Fruit fly (Drosophila melanogaster) whole organism, adult: ENCODE measurements around the gene CG43061.
"Not testable (repeated sequence)": the region's sequence is repeated elsewhere in the genome, so short reads cannot be mapped to it uniquely, and the experiment has no call there.

Experiments used
- CG11617 ChIP-seq: fragments of 200-800 bp; sonication (Bioruptor generic); optimal IDR thresholded peaks from 2 replicates; lab custom pipeline; 2017; ENCODE audit warnings: mild to moderate bottlenecking, missing biosample characterization, missing genetic modification reagents, missing genetic modification characterization
- CG12768 ChIP-seq: fragments of 200-800 bp; sonication (Bioruptor generic); optimal IDR thresholded peaks from 2 replicates; lab custom pipeline; 2017; ENCODE audit warnings: missing biosample characterization, missing genetic modification characterization, mild to moderate bottlenecking, moderate library complexity, missing genetic modification reagents
- CG14711 ChIP-seq: fragments of 200-800 bp; sonication (Bioruptor generic); optimal IDR thresholded peaks from 2 replicates; lab custom pipeline; 2018; ENCODE audit warnings: missing biosample characterization, mild to moderate bottlenecking, missing genetic modification characterization, moderate library complexity
- CG1620 ChIP-seq: fragments of 200-800 bp; sonication (Bioruptor generic); optimal IDR thresholded peaks from 2 replicates; lab custom pipeline; 2016; ENCODE audit warnings: missing biosample characterization, missing genetic modification characterization
- CG33017 ChIP-seq: fragments of 200-800 bp; sonication (Bioruptor generic); optimal IDR thresholded peaks from 2 replicates; lab custom pipeline; 2018; ENCODE audit warnings: missing biosample characterization, mild to moderate bottlenecking, missing genetic modification characterization, moderate library complexity
- CG5204 ChIP-seq: fragments of 200-800 bp; sonication (Bioruptor generic); optimal IDR thresholded peaks from 2 replicates; lab custom pipeline; 2016; ENCODE audit warnings: missing biosample characterization, missing genetic modification characterization
- CG7045 ChIP-seq: fragments of 200-800 bp; sonication (Bioruptor generic); optimal IDR thresholded peaks from 2 replicates; lab custom pipeline; 2017; ENCODE audit warnings: missing biosample characterization, mild to moderate bottlenecking, missing genetic modification characterization
- CG7101 ChIP-seq: fragments of 200-800 bp; sonication (Bioruptor generic); optimal IDR thresholded peaks from 2 replicates; lab custom pipeline; 2018; ENCODE audit warnings: missing biosample characterization, mild to moderate bottlenecking, missing genetic modification characterization, moderate library complexity
- Clk ChIP-seq: fragments of 200-800 bp; sonication (Bioruptor generic); optimal IDR thresholded peaks from 2 replicates; lab custom pipeline; 2017; ENCODE audit warnings: missing biosample characterization, missing genetic modification characterization
- Crg-1 ChIP-seq: fragments of 200-800 bp; sonication (Bioruptor generic); optimal IDR thresholded peaks from 2 replicates; lab custom pipeline; 2016; ENCODE audit warnings: missing biosample characterization, missing genetic modification characterization
- Hr96 ChIP-seq: fragments of 200-800 bp; sonication (Bioruptor generic); optimal IDR thresholded peaks from 2 replicates; lab custom pipeline; 2016; ENCODE audit warnings: missing biosample characterization, missing genetic modification characterization
- Mnt ChIP-seq: fragments of 200-800 bp; sonication (Bioruptor generic); optimal IDR thresholded peaks from 2 replicates; lab custom pipeline; 2016; ENCODE audit warnings: missing biosample characterization, mild to moderate bottlenecking, missing genetic modification characterization
- bab1 ChIP-seq: fragments of 200-800 bp; sonication (Bioruptor generic); optimal IDR thresholded peaks from 3 replicates; lab custom pipeline; 2019; ENCODE audit warnings: missing biosample characterization, mild to moderate bottlenecking, missing genetic modification characterization, moderate library complexity
- cic ChIP-seq: fragments of 200-800 bp; sonication (Bioruptor generic); optimal IDR thresholded peaks from 2 replicates; lab custom pipeline; 2017; ENCODE audit warnings: missing biosample characterization, mild to moderate bottlenecking, missing genetic modification characterization, moderate library complexity
- cnc ChIP-seq, 2 experiments: fragments of >200 bp; optimal IDR thresholded peaks; 2 replicates each; lab custom pipeline; 2017
- kay ChIP-seq: fragments of 200-800 bp; sonication (Bioruptor generic); peaks from one replicate; lab custom pipeline; 2016; ENCODE audit warnings: missing biosample characterization, missing genetic modification characterization, borderline replicate concordance
- ovo ChIP-seq: fragments of 200-800 bp; sonication (Bioruptor generic); optimal IDR thresholded peaks from 2 replicates; lab custom pipeline; 2016; ENCODE audit warnings: missing biosample characterization, missing genetic modification characterization
- pad ChIP-seq: fragments of 200-800 bp; sonication (Bioruptor generic); optimal IDR thresholded peaks from 3 replicates; lab custom pipeline; 2017; ENCODE audit warnings: missing biosample characterization, missing genetic modification characterization, mild to moderate bottlenecking, moderate library complexity, missing genetic modification reagents
- tj ChIP-seq: fragments of 200-800 bp; sonication (Bioruptor generic); optimal IDR thresholded peaks from 3 replicates; lab custom pipeline; 2017; ENCODE audit warnings: missing biosample characterization, mild to moderate bottlenecking, missing genetic modification characterization, moderate library complexity
- toe ChIP-seq: fragments of 200-800 bp; sonication (Bioruptor generic); optimal IDR thresholded peaks from 2 replicates; lab custom pipeline; 2016; ENCODE audit warnings: missing biosample characterization, missing genetic modification characterization

CG43061 gene

DNA sequence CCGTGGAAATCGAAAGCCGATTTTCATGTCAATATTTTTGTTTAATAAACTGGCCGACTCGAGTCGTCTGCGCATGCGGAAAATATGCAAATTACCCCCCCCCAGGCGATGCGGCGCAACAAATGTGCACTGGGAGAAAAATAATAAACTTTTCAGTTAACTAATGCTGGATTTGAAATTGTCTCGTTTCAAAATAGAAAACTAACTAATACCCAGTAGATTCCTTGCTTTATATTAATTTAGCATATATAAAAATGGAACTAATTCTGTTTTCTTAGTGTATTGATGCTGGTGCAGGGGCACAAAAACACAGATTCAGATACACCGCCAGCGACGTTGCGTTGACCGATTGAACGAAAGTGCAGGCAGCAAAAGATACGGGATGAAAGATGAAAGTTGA, 11.6 kb upstream of the CG43061 start:
- TF ChIP-seq CG7045 (GFP tag; lab: Kevin White, UChicago), result no peak
- TF ChIP-seq Crg-1 (GFP tag; lab: Kevin White, UChicago), result no peak
- no peak for TF ChIP-seq tj
- TF ChIP-seq CG1620, result no peak
- no peak for TF ChIP-seq CG14711 (tag; lab: Kevin White, UChicago)
- no peak for TF ChIP-seq Hr96 (GFP tag; lab: Kevin White, UChicago)
- TF ChIP-seq bab1 (GFP tag; lab: Kevin White, UChicago), result no peak
- no peak for TF ChIP-seq cic (GFP tag; lab: Kevin White, UChicago)
- TF ChIP-seq CG7101, result no peak

DNA sequence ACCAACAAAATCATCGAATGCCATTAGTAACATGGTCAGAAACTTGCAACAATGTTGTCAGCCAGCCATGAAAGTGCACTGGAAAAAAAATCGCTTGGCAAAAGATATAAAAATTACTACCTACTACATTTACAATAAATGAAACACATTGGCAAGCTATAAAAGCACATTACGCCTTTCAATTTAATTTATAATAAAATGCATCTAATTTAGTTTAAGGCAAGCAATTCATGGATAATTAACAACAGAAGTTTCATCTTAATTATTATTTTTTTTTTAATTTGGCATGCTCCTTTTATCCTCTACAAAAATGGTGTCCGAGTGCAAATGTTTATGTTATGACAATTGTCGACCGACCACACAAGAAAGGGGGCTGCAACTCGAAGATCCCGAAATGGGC, 10.5 kb upstream of the CG43061 start:
- TF ChIP-seq CG14711 (tag; lab: Kevin White, UChicago) (no peak), CG12768 (GFP tag; lab: Kevin White, UChicago) (no peak), tj (no peak), cic (GFP tag; lab: Kevin White, UChicago) (no peak), CG33017 (no peak), ovo (GFP tag; lab: Kevin White, UChicago) (no peak), CG11617 (no peak), CG7101 (no peak), bab1 (GFP tag; lab: Kevin White, UChicago) (no peak), CG5204 (no peak), toe (GFP tag; lab: Kevin White, UChicago) (no peak), Hr96 (GFP tag; lab: Kevin White, UChicago) (no peak), kay (GFP tag; lab: Kevin White, UChicago) (no peak), CG7045 (GFP tag; lab: Kevin White, UChicago) (no peak), cnc (optimal IDR thresholded peaks at IDR 0.05; lab: Kevin White, UChicago) (no peak), Crg-1 (GFP tag; lab: Kevin White, UChicago) (no peak), pad (GFP tag; lab: Kevin White, UChicago) (no peak)

DNA sequence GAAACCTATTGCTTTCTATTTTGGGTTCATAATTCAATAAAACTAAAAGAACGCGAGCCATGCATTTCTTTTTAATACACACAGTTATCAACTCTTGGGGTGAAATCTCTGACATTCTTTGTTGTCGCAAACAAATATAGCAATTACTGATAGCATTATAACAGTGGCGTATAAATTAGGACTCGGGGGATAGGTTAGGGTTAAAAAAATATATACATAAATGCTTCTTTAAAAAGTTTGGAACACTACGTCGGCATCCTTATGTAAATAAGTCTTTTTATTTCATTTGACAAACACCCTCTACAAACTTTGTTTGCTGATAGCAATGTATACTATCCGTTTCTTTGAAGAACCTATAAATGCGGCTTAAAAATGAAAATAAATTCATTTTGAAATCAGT, 8.6 kb upstream of the CG43061 start, which contains the start of gene CG43060:
Gene CG43060, plus strand, starts transcription at position 382 of the 400 bp plus-strand sequence.
- no peak for TF ChIP-seq Hr96 (GFP tag; lab: Kevin White, UChicago)
- no peak for TF ChIP-seq CG12768 (GFP tag; lab: Kevin White, UChicago)
- peak; percentile 31 for TF ChIP-seq kay (GFP tag; lab: Kevin White, UChicago)
- no peak for TF ChIP-seq CG11617
- no peak for TF ChIP-seq CG7101

DNA sequence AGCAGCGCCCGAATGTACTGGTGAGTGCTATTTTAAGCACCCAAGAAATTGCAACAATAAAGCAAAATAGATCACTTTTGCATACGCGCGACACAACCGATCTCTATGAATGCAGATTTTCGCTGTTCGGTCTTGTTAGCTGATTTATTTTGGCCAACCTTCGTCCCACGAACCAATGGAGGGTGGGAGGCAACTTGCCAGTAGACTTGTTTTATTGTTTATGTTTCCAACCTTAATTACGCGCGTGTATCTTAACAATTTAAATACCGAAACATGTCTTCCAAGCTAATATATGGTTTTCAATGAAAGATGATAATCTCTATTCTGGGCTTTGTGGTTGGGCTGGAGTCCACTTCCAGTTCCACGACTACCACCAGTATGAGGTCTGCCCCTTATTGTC, 606 bp upstream of the CG43061 start, which contains the start of gene CG43618:
Gene CG43618, plus strand, starts transcription at position 301 of the 400 bp plus-strand sequence.
- TF ChIP-seq tj; CG1620; kay (GFP tag; lab: Kevin White, UChicago): not testable (repeated sequence)

DNA sequence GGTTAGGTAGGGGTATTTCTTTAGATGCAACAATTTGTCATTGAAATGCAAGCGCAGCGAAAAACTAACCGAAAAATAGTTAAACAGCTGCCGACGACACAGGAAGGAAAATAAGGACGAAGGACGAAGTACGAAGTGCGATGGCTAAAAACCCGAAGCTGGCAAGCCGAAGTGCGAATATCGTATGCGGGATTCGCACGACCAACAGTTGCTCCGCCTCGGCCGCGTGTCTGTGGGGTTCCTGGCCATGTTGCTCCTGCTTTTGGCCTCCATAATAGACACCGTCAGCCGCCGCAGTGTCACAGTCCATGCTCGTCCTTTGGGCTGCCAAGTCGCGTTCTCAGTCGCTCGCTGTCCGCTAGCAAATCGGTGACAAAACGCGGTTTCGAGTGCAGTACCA, 9.5 kb downstream of the CG43061 start, which contains the start of gene mAChR-B:
Gene mAChR-B, plus strand, starts transcription at position 301 of the 400 bp plus-strand sequence.
- TF ChIP-seq CG12768 (GFP tag; lab: Kevin White, UChicago) (no peak), Crg-1 (GFP tag; lab: Kevin White, UChicago) (no peak), toe (GFP tag; lab: Kevin White, UChicago) (no peak), tj (no peak), kay (GFP tag; lab: Kevin White, UChicago) (no peak), CG14711 (tag; lab: Kevin White, UChicago) (no peak), bab1 (GFP tag; lab: Kevin White, UChicago) (no peak), CG33017 (no peak), CG11617 (no peak), Mnt (GFP tag; lab: Kevin White, UChicago) (no peak), cnc (optimal IDR thresholded peaks at IDR 0.05; lab: Kevin White, UChicago) (no peak), pad (GFP tag; lab: Kevin White, UChicago) (no peak), CG1620 (no peak), Hr96 (GFP tag; lab: Kevin White, UChicago) (no peak), CG5204 (no peak)

DNA sequence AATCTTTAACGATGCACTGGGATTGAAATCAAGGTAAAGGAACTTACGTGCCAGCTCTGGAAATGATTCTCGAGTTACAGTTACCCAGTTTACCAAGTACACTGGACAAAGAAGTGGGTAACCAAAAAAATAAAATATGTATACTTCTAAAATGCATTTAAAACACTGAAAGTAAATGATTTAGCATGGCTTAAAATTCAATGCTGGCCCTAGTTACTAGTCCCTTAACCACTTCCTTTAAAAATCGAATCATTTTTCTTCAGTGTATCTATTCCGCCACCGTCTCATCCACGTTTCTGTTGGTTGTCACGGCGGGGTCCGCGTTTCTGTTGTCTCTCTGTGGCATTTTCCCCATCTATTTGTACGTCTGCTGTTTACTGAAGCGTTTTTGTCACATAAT, 23.2 kb downstream of the CG43061 start:
- TF ChIP-seq CG1620, result no peak
- no peak for TF ChIP-seq CG7101
- TF ChIP-seq bab1 (GFP tag; lab: Kevin White, UChicago), result no peak
- TF ChIP-seq CG11617, result no peak
- TF ChIP-seq CG5204, result no peak
- no peak for TF ChIP-seq Mnt (GFP tag; lab: Kevin White, UChicago)
- TF ChIP-seq tj, result no peak
- TF ChIP-seq Crg-1 (GFP tag; lab: Kevin White, UChicago), result no peak
- TF ChIP-seq Hr96 (GFP tag; lab: Kevin White, UChicago), result no peak
- no peak for TF ChIP-seq CG12768 (GFP tag; lab: Kevin White, UChicago)
- no peak for TF ChIP-seq ovo (GFP tag; lab: Kevin White, UChicago)
- no peak for TF ChIP-seq toe (GFP tag; lab: Kevin White, UChicago)
- no peak for TF ChIP-seq cnc (optimal IDR thresholded peaks at IDR 0.05; lab: Kevin White, UChicago)
- TF ChIP-seq cic (GFP tag; lab: Kevin White, UChicago), result no peak
- no peak for TF ChIP-seq CG14711 (tag; lab: Kevin White, UChicago)
- TF ChIP-seq kay (GFP tag; lab: Kevin White, UChicago), result no peak

DNA sequence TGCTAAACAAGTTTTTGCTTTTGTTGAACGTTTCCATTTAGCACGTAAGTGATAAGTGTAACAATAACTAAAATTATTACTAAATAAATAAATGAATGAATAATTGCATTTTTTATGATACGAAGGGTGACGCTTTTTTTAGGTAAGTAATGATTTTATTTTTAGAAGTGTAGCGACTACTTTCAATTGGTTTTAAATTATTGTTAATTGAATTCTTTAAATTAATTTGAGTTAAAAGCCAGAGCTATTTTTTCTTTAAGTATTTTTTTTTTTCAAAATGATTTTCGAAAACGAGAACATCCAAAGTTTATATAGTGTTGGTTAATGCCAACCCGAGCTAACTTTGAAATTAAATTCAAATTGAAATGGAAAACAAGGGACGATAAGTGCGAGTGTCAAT, 37.5 kb downstream of the CG43061 start, which contains the start of gene CG7910:
Gene CG7910, plus strand, starts transcription at position 301 of the 400 bp plus-strand sequence.
- TF ChIP-seq CG5204, result no peak
- TF ChIP-seq ovo (GFP tag; lab: Kevin White, UChicago), result no peak
- no peak for TF ChIP-seq toe (GFP tag; lab: Kevin White, UChicago)
- TF ChIP-seq CG1620, result no peak
- no peak for TF ChIP-seq CG7045 (GFP tag; lab: Kevin White, UChicago)
- no peak for TF ChIP-seq cnc (optimal IDR thresholded peaks at IDR 0.05; lab: Kevin White, UChicago)
- no peak for TF ChIP-seq CG33017
- TF ChIP-seq Clk (GFP tag; lab: Kevin White, UChicago), result no peak
- no peak for TF ChIP-seq CG14711 (tag; lab: Kevin White, UChicago)
